Fruit fly (Drosophila melanogaster) whole organism: Measurements from ENCODE around the gene CG5445.

Source experiments
- CG8478 ChIP-seq: fragments of >200 bp; optimal IDR thresholded peaks from 2 replicates; lab custom pipeline; 2018; ENCODE audit warnings: inconsistent platforms
- psq ChIP-seq: fragments of >200 bp; optimal IDR thresholded peaks from 2 replicates; lab custom pipeline; 2017

DNA sequence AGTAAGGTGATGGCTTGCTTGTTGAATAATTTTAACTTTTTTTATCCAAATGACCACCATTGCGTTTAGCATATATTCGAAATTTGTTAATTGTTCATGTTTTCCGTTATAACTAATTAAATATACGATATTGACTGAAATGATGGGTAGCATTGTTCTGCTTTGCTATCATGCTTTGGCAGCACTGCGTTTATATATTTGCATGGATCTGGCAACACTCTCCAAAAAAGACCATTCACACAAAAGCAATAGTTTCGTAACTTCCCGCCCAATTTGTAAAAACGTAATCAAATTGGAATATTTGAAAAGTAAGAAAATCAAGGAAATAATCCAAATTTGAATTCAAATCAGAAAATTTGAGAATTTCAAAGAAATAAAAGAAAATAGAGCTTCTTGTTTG is 23.2 kb downstream of the CG5445 start:
- TF ChIP-seq psq (lab: Kevin White, UChicago) (no peak), CG8478 (lab: Kevin White, UChicago) (no peak)
